Fruit fly (Drosophila melanogaster) S2 (cell line): ENCODE results near the gene His2Av.
A peak's percentile ranks its signal among the peaks of the same experiment; 100 is the strongest.

ENCODE experiments used
- CG8478 ChIP-seq: fragments of >200 bp; optimal IDR thresholded peaks from 2 replicates; lab custom pipeline; 2018
- CTCF ChIP-seq, 2 experiments: fragments of >200 bp; optimal IDR thresholded peaks; 2 replicates each; lab custom pipeline; 2018

DNA sequence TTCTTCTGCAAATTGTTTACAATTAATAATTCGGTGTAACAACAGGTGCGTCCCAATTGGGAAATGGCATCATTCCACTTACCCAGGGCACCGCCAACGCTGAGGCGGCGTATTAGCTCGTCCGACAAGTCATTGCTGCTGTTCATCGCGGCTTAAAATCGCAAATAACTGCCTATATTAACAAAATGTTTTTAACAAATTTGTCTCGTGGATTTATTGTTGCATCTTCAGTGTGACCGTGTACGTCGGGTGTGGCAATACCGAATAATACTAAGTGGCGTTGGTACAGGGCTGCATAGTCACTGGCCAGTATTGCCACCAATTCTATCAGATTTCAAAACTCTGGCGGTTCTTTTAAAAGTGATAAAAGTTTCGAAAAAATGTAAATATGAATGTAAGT, 45.9 kb downstream of the His2Av start, which contains the start of gene Ets97D:
- peak in 1 of 2 experiments; percentile 26 for TF ChIP-seq CTCF (optimal IDR thresholded peaks at IDR 0.05; lab: Kevin White, UChicago)
- no peak for TF ChIP-seq CG8478 (lab: Kevin White, UChicago)
